Worm (Caenorhabditis elegans) whole organism, L2 larva: ENCODE results near the gene ptr-4.

Source experiments
- dmd-4 ChIP-seq: sonication (generic microtip); optimal IDR thresholded peaks from 2 replicates; lab custom pipeline; 2017; ENCODE audit warnings: missing biosample characterization, missing genetic modification characterization
- egl-27 ChIP-seq: sonication (generic microtip); optimal IDR thresholded peaks from 3 replicates; lab custom pipeline; 2017; ENCODE audit warnings: missing biosample characterization, missing genetic modification reagents, missing genetic modification characterization
- lin-13 ChIP-seq: fragments of 150-350 bp; optimal IDR thresholded peaks from 2 replicates; lab custom pipeline; 2014; ENCODE audit warnings: missing biosample characterization, missing genetic modification reagents, missing genetic modification characterization
- lin-39 ChIP-seq: fragments of 150-350 bp; optimal IDR thresholded peaks from 2 replicates; lab custom pipeline; 2014; ENCODE audit warnings: missing biosample characterization, missing genetic modification reagents, missing genetic modification characterization
- lsy-2 ChIP-seq, 2 experiments: fragments of 150-350 bp in 1 of 2; sonication (generic microtip) in 1 of 2; optimal IDR thresholded peaks; 2 replicates each; lab custom pipeline; 2014 to 2017; ENCODE audit warnings: missing biosample characterization in 2 of 2, missing genetic modification characterization in 2 of 2
- nhr-237 ChIP-seq: fragments of 150-350 bp; optimal IDR thresholded peaks from 2 replicates; lab custom pipeline; 2014; ENCODE audit warnings: missing biosample characterization, missing genetic modification characterization
- unc-39 ChIP-seq: fragments of 150-350 bp; optimal IDR thresholded peaks from 2 replicates; lab custom pipeline; 2014; ENCODE audit warnings: missing biosample characterization, missing genetic modification characterization
- ztf-1 ChIP-seq: fragments of 200-800 bp; sonication (Bioruptor generic); conservative IDR thresholded peaks from 2 replicates; pipeline ENCODE4 v1.3.6; 2022; ENCODE audit warnings: missing genetic modification characterization, missing compliant biosample characterization

ce11 chrX:6039544-6039943 lies 26.2 kb downstream of the ptr-4 start, which contains the start of gene hsp-25:
- no peak for TF ChIP-seq lin-13
- TF ChIP-seq lsy-2 (tag; optimal IDR thresholded peaks at IDR 0.05; lab: Kevin White, UChicago) = no peak
- no peak for TF ChIP-seq unc-39 (tag; lab: Kevin White, UChicago)
- no peak for TF ChIP-seq ztf-1 (GFP tag; lab: Robert Waterston, UW)
- TF ChIP-seq nhr-237 (tag; lab: Kevin White, UChicago) = no peak
- TF ChIP-seq dmd-4 = no peak
- no peak for TF ChIP-seq egl-27 (tag; lab: Kevin White, UChicago)
- no peak for TF ChIP-seq lin-39 (tag; lab: Kevin White, UChicago)
